Fruit fly (Drosophila melanogaster): ENCODE measurements around the gene alpha-Est6.

alpha-Est6 gene

DNA sequence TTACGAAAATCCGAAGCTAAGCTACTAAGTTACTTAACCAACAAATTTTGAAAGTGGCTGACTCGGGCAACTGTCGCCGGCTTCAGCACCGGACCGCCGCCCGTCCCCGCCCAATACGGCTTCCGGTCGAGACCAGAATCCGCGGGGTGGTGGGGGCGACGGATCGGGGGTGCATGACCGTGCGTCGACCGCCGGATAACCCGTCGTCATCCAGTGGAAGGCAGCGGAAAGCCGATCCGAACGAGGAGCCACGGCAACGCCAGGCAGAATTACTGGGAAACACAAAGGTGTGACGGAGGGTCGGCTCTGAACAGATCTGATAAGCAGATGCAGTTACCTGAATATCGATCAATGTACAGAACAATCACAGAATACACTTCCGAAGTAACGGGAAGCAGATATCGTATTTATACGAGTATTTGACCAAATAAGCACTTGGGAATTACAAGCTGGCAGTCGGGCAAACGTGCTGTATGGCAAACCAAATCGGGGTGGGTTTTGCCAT, 53.9 kb downstream of the alpha-Est6 start (continued):
- TF ChIP-seq aop (GFP tag; IDR thresholded peaks at IDR 0.05) (peak; percentile 99), scrt (GFP tag; optimal IDR thresholded peaks at IDR 0.05) (peak; percentile 14), cg (GFP tag; optimal IDR thresholded peaks at IDR 0.05) (no peak), CG11695 (GFP tag; IDR thresholded peaks at IDR 0.05) (peak; percentile 47; the same call in 2 of the 3 replicates), CG9932 (GFP tag; IDR thresholded peaks at IDR 0.05) (peak; percentile 63), crp (GFP tag; optimal IDR thresholded peaks at IDR 0.05) (no peak), Doc3 (GFP tag; IDR thresholded peaks at IDR 0.05; ENCODE audit: partially characterized antibody) (peak; percentile 67; the same call in 2 of the 3 replicates), btn (GFP tag; optimal IDR thresholded peaks at IDR 0.05) (peak; percentile 55), CG17385 (GFP tag; optimal IDR thresholded peaks at IDR 0.05) (peak; percentile 24), CG31224 (GFP tag; IDR thresholded peaks at IDR 0.05) (peak; percentile 24; the same call in 1 of the 2 replicates), CG31388 (GFP tag; optimal IDR thresholded peaks at IDR 0.05) (no peak), en (GFP tag; optimal IDR thresholded peaks at IDR 0.05) (no peak), CG15011 (GFP tag; optimal IDR thresholded peaks at IDR 0.05) (peak; percentile 37), knrl (GFP tag; IDR thresholded peaks at IDR 0.05; ENCODE audit: partially characterized antibody) (peak; percentile 92), Fer1 (GFP tag; optimal IDR thresholded peaks at IDR 0.05) (peak; percentile 85), CG18476 (GFP tag; optimal IDR thresholded peaks at IDR 0.05) (peak; percentile 35), tio (GFP tag; optimal IDR thresholded peaks at IDR 0.05) (no peak), sc (optimal IDR thresholded peaks at IDR 0.05) (no peak), sc (GFP tag; optimal IDR thresholded peaks at IDR 0.05) (peak; percentile 25), Xbp1 (GFP tag; optimal IDR thresholded peaks at IDR 0.05) (peak; percentile 52), CG30431 (GFP tag; optimal IDR thresholded peaks at IDR 0.05) (no peak), sima (GFP tag; optimal IDR thresholded peaks at IDR 0.05) (no peak), chinmo (GFP tag; IDR thresholded peaks at IDR 0.05; ENCODE audit: partially characterized antibody) (peak; percentile 100), so (GFP tag; IDR thresholded peaks at IDR 0.05) (peak; percentile 86; the same call in 2 of the 3 replicates), peb (GFP tag; IDR thresholded peaks at IDR 0.05) (no peak; the same call in 1 of the 2 replicates), nmo (GFP tag; optimal IDR thresholded peaks at IDR 0.05) (peak; percentile 28), ab (GFP tag; optimal IDR thresholded peaks at IDR 0.05) (no peak), gce (GFP tag; IDR thresholded peaks at IDR 0.05) (peak; percentile 80; the same call in 2 of the 3 replicates), CG6689 (GFP tag; IDR thresholded peaks at IDR 0.05) (no peak), cad (GFP tag; optimal IDR thresholded peaks at IDR 0.05) (no peak), Ravus (GFP tag; IDR thresholded peaks at IDR 0.05) (no peak), z (GFP tag; IDR thresholded peaks at IDR 0.05) (peak; percentile 53; the same call in 1 of the 3 replicates), Hsf (GFP tag; optimal IDR thresholded peaks at IDR 0.05) (peak; percentile 29), CG14441 (GFP tag; IDR thresholded peaks at IDR 0.05) (peak; percentile 39; the same call in 1 of the 2 replicates), Pdp1 (GFP tag; optimal IDR thresholded peaks at IDR 0.05) (peak; percentile 46 to 51), caup (GFP tag; optimal IDR thresholded peaks at IDR 0.05; ENCODE audit: severe bottlenecking) (peak; percentile 80), CG9437 (GFP tag; optimal IDR thresholded peaks at IDR 0.05) (no peak), p53 (GFP tag; optimal IDR thresholded peaks at IDR 0.05) (peak; percentile 1), nau (GFP tag; optimal IDR thresholded peaks at IDR 0.05) (peak; percentile 79), gcm2 (GFP tag; optimal IDR thresholded peaks at IDR 0.05) (no peak), Dip3 (GFP tag; optimal IDR thresholded peaks at IDR 0.05) (peak; percentile 44), az2 (GFP tag; optimal IDR thresholded peaks at IDR 0.05) (no peak), klu (GFP tag; IDR thresholded peaks at IDR 0.05) (peak; percentile 63; the same call in 1 of the 2 replicates), CG6765 (GFP tag; optimal IDR thresholded peaks at IDR 0.05) (peak; percentile 49), dan (GFP tag; IDR thresholded peaks at IDR 0.05) (no peak), odd (GFP tag; optimal IDR thresholded peaks at IDR 0.05) (peak; percentile 80), exex (tag; optimal IDR thresholded peaks at IDR 0.05) (peak; percentile 29), CG7372 (GFP tag; IDR thresholded peaks at IDR 0.05) (0 out of 2 replicates have a peak, but pooled peaks have one; percentile 5), Nf-YA (GFP tag; IDR thresholded peaks at IDR 0.05) (peak; percentile 29; the same call in 1 of the 2 replicates), Mes4 (GFP tag; optimal IDR thresholded peaks at IDR 0.05) (peak; percentile 60)
